Fruit fly (Drosophila melanogaster) whole organism, pupa: ENCODE results near the gene CG43127.

Experiments
- CG12605 ChIP-seq: fragments of 200-800 bp; sonication (Bioruptor generic); IDR thresholded peaks from 2 replicates; pipeline ENCODE4 v1.3.6; 2022; ENCODE audit warnings: missing biosample characterization, missing genetic modification characterization
- CG13204 ChIP-seq: fragments of 200-800 bp; sonication (Bioruptor generic); optimal IDR thresholded peaks from 2 replicates; lab custom pipeline; 2018; ENCODE audit warnings: missing biosample characterization, mild to moderate bottlenecking, missing genetic modification characterization, moderate library complexity
- CG14655 ChIP-seq: fragments of 200-800 bp; sonication (Bioruptor generic); optimal IDR thresholded peaks from 3 replicates; lab custom pipeline; 2017; ENCODE audit warnings: mild to moderate bottlenecking, missing biosample characterization, missing genetic modification reagents, missing genetic modification characterization
- CG9948 ChIP-seq: fragments of 200-800 bp; sonication (Bioruptor generic); optimal IDR thresholded peaks from 2 replicates; lab custom pipeline; 2018; ENCODE audit warnings: missing biosample characterization, mild to moderate bottlenecking, missing genetic modification characterization, moderate library complexity
- Pif1A ChIP-seq: fragments of 200-800 bp; sonication (Bioruptor generic); optimal IDR thresholded peaks from 3 replicates; lab custom pipeline; 2016; ENCODE audit warnings: missing biosample characterization, missing genetic modification characterization
- gl ChIP-seq: fragments of 200-800 bp; sonication (Bioruptor generic); optimal IDR thresholded peaks from 2 replicates; lab custom pipeline; 2018; ENCODE audit warnings: missing biosample characterization, mild to moderate bottlenecking, missing genetic modification characterization

- no peak for TF ChIP-seq gl (tag; lab: Kevin White, UChicago)
- TF ChIP-seq CG13204 (GFP tag; lab: Kevin White, UChicago), result no peak
- TF ChIP-seq CG9948, result no peak
- no peak for TF ChIP-seq Pif1A (GFP tag; lab: Kevin White, UChicago)
- no peak for TF ChIP-seq CG12605
- TF ChIP-seq CG14655 (GFP tag; lab: Kevin White, UChicago), result no peak
These were observed 5.5 kb upstream of the CG43127 start, which contains the start of the genes CG42535, CG34001 and hay for dm6 chr3L:10630885-10631359.
